Fruit fly (Drosophila melanogaster): ENCODE results near the gene aos.

DNA sequence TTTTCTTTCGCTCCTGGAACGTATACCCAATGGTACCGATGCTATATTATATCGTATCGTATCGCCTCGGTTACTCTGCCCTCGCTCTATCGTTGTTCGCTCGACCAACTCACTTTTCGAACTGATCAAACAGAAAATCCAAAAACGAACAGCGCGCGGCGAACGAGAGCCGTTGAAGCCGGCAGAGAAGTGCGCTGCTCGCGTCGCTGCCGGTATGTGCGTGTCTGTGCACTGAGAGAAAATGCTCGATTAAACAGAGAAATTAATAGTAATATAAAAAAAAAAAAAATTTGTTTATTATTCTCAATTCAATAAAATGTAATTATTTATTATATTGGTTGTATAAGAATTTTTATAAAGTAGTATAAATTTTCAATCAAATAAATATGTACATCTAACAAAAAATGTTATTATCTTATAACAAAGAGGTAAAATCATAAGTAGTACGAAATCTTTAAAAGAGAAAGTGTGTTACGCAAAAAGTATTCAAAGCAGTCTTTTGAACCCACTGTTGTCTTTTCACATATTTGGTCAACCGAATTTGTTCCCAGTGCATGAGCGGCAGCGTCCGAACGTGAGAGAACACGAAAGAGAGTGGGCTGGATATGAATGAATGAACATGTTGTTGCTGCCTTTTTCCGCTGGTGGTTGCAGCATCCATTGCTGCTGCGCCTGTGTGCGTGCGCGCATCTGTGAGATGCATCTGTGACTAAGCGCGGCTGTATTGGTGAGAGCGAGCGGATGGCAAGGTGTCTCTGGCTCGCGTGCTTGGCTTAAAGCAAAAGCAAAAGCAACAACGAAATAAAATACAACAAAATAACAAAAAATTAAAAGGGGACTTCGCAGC lies at the start of gene aos:
- TF ChIP-seq h (optimal IDR thresholded peaks at IDR 0.05) (no peak), Sin3A (optimal IDR thresholded peaks at IDR 0.05) (no peak), psq (optimal IDR thresholded peaks at IDR 0.05) (no peak), Myc (optimal IDR thresholded peaks at IDR 0.05) (no peak)

Measured in Kc167 (cell line).